Worm (Caenorhabditis elegans) whole organism, midembryonic: ENCODE measurements around the gene parp-2.

Source experiments
- cog-1 ChIP-seq: sonication (generic microtip); optimal IDR thresholded peaks from 2 replicates; lab custom pipeline; 2016; ENCODE audit warnings: missing genetic modification characterization, missing compliant biosample characterization
- med-1 ChIP-seq: sonication (generic microtip); optimal IDR thresholded peaks from 2 replicates; lab custom pipeline; 2017; ENCODE audit warnings: missing genetic modification characterization, mild to moderate bottlenecking, missing compliant biosample characterization, antibody characterized with exemption, missing genetic modification reagents; ENCODE audit not compliant: insufficient read depth
- ref-1 ChIP-seq: fragments of 200-800 bp; sonication (Bioruptor generic); conservative IDR thresholded peaks from 2 replicates; pipeline ENCODE4 v1.3.6; 2022; ENCODE audit warnings: missing genetic modification reagents, missing genetic modification characterization, missing compliant biosample characterization
- tab-1 ChIP-seq: fragments of 200-800 bp; sonication (Bioruptor generic); IDR thresholded peaks from 2 replicates; pipeline ENCODE4 v1.3.6; 2022; ENCODE audit warnings: missing genetic modification characterization, missing compliant biosample characterization
- ztf-23 ChIP-seq: fragments of 200-800 bp; sonication (Bioruptor generic); IDR thresholded peaks from 2 replicates; pipeline ENCODE4 v1.3.6; 2022; ENCODE audit warnings: missing genetic modification reagents, missing genetic modification characterization, missing compliant biosample characterization

- no peak for TF ChIP-seq tab-1
- no peak for TF ChIP-seq ztf-23 (GFP tag; lab: Robert Waterston, UW)
- TF ChIP-seq med-1 (GFP tag; lab: Kevin White, UChicago), result no peak
- peak; percentile 69 for TF ChIP-seq cog-1 (tag; lab: Kevin White, UChicago)
- no peak for TF ChIP-seq ref-1
Observed at ce11 chrII:9603419-9603818, 10.6 kb downstream of the parp-2 start.
